Fruit fly (Drosophila melanogaster) whole organism, wandering third instar larva: ENCODE measurements around the gene Mur2B.

Experiments
- Abd-B ChIP-seq: fragments of >200 bp; optimal IDR thresholded peaks from 2 replicates; lab custom pipeline; 2017; ENCODE audit warnings: missing biosample characterization, missing genetic modification characterization
- CG32264 ChIP-seq: fragments of 200-800 bp; sonication (Bioruptor generic); optimal IDR thresholded peaks from 2 replicates; lab custom pipeline; 2016; ENCODE audit warnings: missing biosample characterization, missing genetic modification characterization
- CG9705 ChIP-seq: fragments of 200-800 bp; sonication (Bioruptor generic); optimal IDR thresholded peaks from 2 replicates; lab custom pipeline; 2018; ENCODE audit warnings: missing biosample characterization, mild to moderate bottlenecking, missing genetic modification characterization
- CrebA ChIP-seq: fragments of 200-800 bp; sonication (Bioruptor generic); optimal IDR thresholded peaks from 2 replicates; lab custom pipeline; 2016; ENCODE audit warnings: missing biosample characterization, mild to moderate bottlenecking, missing genetic modification characterization, borderline replicate concordance
- Dfd ChIP-seq: fragments of >200 bp; optimal IDR thresholded peaks from 2 replicates; lab custom pipeline; 2017; ENCODE audit warnings: missing biosample characterization, missing genetic modification characterization
- Dif ChIP-seq: fragments of 200-275, 200-300 bp; sonication (Bioruptor generic); optimal IDR thresholded peaks from 2 replicates; lab custom pipeline; 2018; ENCODE audit warnings: missing biosample characterization, missing genetic modification characterization; ENCODE audit not compliant: partially characterized antibody
- GATAd ChIP-seq: sonication (Bioruptor generic); optimal IDR thresholded peaks from 2 replicates; lab custom pipeline; 2016; ENCODE audit warnings: missing biosample characterization, missing genetic modification characterization
- HLH106 ChIP-seq: fragments of 200-800 bp; optimal IDR thresholded peaks from 3 replicates; lab custom pipeline; 2019; ENCODE audit warnings: missing biosample characterization, mild to moderate bottlenecking, missing genetic modification characterization, moderate library complexity
- Hnf4 ChIP-seq: fragments of 200-800 bp; sonication (Bioruptor generic); optimal IDR thresholded peaks from 2 replicates; lab custom pipeline; 2016; ENCODE audit warnings: missing biosample characterization, mild to moderate bottlenecking, missing genetic modification characterization
- Hr78 ChIP-seq: fragments of >200 bp; optimal IDR thresholded peaks from 2 replicates; lab custom pipeline; 2017; ENCODE audit warnings: missing biosample characterization, missing genetic modification characterization
- Hr83 ChIP-seq: fragments of 200-300 bp; sonication (Bioruptor generic); optimal IDR thresholded peaks from 2 replicates; lab custom pipeline; 2016; ENCODE audit warnings: missing biosample characterization, mild to moderate bottlenecking, missing genetic modification characterization, moderate library complexity; ENCODE audit not compliant: poor library complexity, severe bottlenecking
- Jra ChIP-seq: sonication (Bioruptor generic); optimal IDR thresholded peaks from 2 replicates; lab custom pipeline; 2016; ENCODE audit warnings: missing biosample characterization, missing genetic modification characterization
- Mio ChIP-seq: sonication (Bioruptor generic); optimal IDR thresholded peaks from 2 replicates; lab custom pipeline; 2016; ENCODE audit warnings: missing biosample characterization, missing genetic modification characterization
- Myc ChIP-seq: fragments of >200 bp; optimal IDR thresholded peaks from 2 replicates; lab custom pipeline; 2017
- N ChIP-seq: fragments of >200 bp; optimal IDR thresholded peaks from 2 replicates; lab custom pipeline; 2018; ENCODE audit warnings: missing biosample characterization, missing external identifiers, missing genetic modification characterization
- OdsH ChIP-seq: fragments of 200-800 bp; sonication (Bioruptor generic); optimal IDR thresholded peaks from 2 replicates; lab custom pipeline; 2016; ENCODE audit warnings: missing biosample characterization, mild to moderate bottlenecking, missing genetic modification characterization
- Rel ChIP-seq, 2 experiments: fragments of 200-800 bp; sonication (Bioruptor generic) in 1 of 2; optimal IDR thresholded peaks; 2 replicates in 1 of 2; 3 replicates in 1 of 2; lab custom pipeline; 2016 to 2019; ENCODE audit warnings: mild to moderate bottlenecking in 2 of 2, missing biosample characterization in 2 of 2, missing genetic modification characterization in 2 of 2, moderate library complexity in 1 of 2
- Sp1 ChIP-seq: fragments of 200-800 bp; sonication (Bioruptor generic); optimal IDR thresholded peaks from 3 replicates; lab custom pipeline; 2019; ENCODE audit warnings: missing biosample characterization, mild to moderate bottlenecking, missing genetic modification characterization, moderate library complexity
- Vsx2 ChIP-seq: fragments of 200-300, 225-300 bp; sonication (Bioruptor generic); optimal IDR thresholded peaks from 2 replicates; lab custom pipeline; 2018; ENCODE audit warnings: missing biosample characterization, missing genetic modification characterization; ENCODE audit not compliant: partially characterized antibody
- br ChIP-seq: fragments of 200-800 bp; sonication (Bioruptor generic); optimal IDR thresholded peaks from 2 replicates; lab custom pipeline; 2016; ENCODE audit warnings: missing biosample characterization, missing genetic modification characterization
- brk ChIP-seq: fragments of 200-800 bp; sonication (Bioruptor generic); optimal IDR thresholded peaks from 2 replicates; lab custom pipeline; 2016; ENCODE audit warnings: missing biosample characterization, mild to moderate bottlenecking, missing genetic modification characterization
- dl ChIP-seq, 2 experiments: fragments of 175-275, 200-275 bp in 1 of 2; fragments of 200-275 bp in 1 of 2; sonication (Bioruptor generic); optimal IDR thresholded peaks; lab custom pipeline; 2018; ENCODE audit warnings: mild to moderate bottlenecking in 2 of 2, missing biosample characterization in 2 of 2, missing genetic modification characterization in 2 of 2, moderate library complexity in 2 of 2; ENCODE audit not compliant: partially characterized antibody in 2 of 2, insufficient read depth in 1 of 2
- dmrt93B ChIP-seq: fragments of 200-800 bp; sonication (Bioruptor generic); optimal IDR thresholded peaks from 2 replicates; lab custom pipeline; 2018; ENCODE audit warnings: missing biosample characterization, mild to moderate bottlenecking, missing genetic modification characterization
- dsf ChIP-seq: sonication (Bioruptor generic); optimal IDR thresholded peaks from 2 replicates; lab custom pipeline; 2016; ENCODE audit warnings: missing biosample characterization, missing genetic modification characterization, borderline replicate concordance
- ey ChIP-seq: fragments of 200-800 bp; sonication (Bioruptor generic); optimal IDR thresholded peaks from 2 replicates; lab custom pipeline; 2016; ENCODE audit warnings: missing biosample characterization, missing genetic modification characterization
- foxo ChIP-seq, 2 experiments: fragments of 200-800 bp; sonication (Bioruptor generic); optimal IDR thresholded peaks; 2 replicates in 1 of 2; 3 replicates in 1 of 2; lab custom pipeline; 2016 to 2017; ENCODE audit warnings: missing biosample characterization in 2 of 2, missing genetic modification characterization in 2 of 2
- fru ChIP-seq: fragments of 200-800 bp; sonication (Bioruptor generic); optimal IDR thresholded peaks from 3 replicates; lab custom pipeline; 2016; ENCODE audit warnings: missing biosample characterization, mild to moderate bottlenecking, missing genetic modification characterization
- h ChIP-seq: fragments of 200-800 bp; sonication (Bioruptor generic); optimal IDR thresholded peaks from 3 replicates; lab custom pipeline; 2016; ENCODE audit warnings: missing biosample characterization, mild to moderate bottlenecking, missing genetic modification characterization
- jim ChIP-seq: fragments of 175-275, 200-325 bp; sonication (Bioruptor generic); optimal IDR thresholded peaks from 2 replicates; lab custom pipeline; 2016; ENCODE audit warnings: missing biosample characterization, mild to moderate bottlenecking, missing genetic modification characterization
- lola ChIP-seq: fragments of >200 bp; optimal IDR thresholded peaks from 2 replicates; lab custom pipeline; 2017; ENCODE audit warnings: missing biosample characterization, missing genetic modification characterization
- pan ChIP-seq: fragments of >200 bp; optimal IDR thresholded peaks from 2 replicates; lab custom pipeline; 2017
- psq ChIP-seq: fragments of 200-800 bp; sonication (Bioruptor generic); optimal IDR thresholded peaks from 3 replicates; lab custom pipeline; 2017; ENCODE audit warnings: missing biosample characterization, mild to moderate bottlenecking, missing genetic modification characterization, moderate library complexity
- rgr ChIP-seq: fragments of 200-800 bp; sonication (Bioruptor generic); optimal IDR thresholded peaks from 3 replicates; lab custom pipeline; 2016; ENCODE audit warnings: missing biosample characterization, mild to moderate bottlenecking, missing genetic modification characterization
- sage ChIP-seq: fragments of 200-800 bp; sonication (Bioruptor generic); optimal IDR thresholded peaks from 2 replicates; lab custom pipeline; 2016; ENCODE audit warnings: missing biosample characterization, mild to moderate bottlenecking, missing genetic modification characterization
- sv ChIP-seq: fragments of 200-800 bp; sonication (Bioruptor generic); optimal IDR thresholded peaks from 3 replicates; lab custom pipeline; 2016; ENCODE audit warnings: missing biosample characterization, missing genetic modification characterization
- tai ChIP-seq: sonication (Bioruptor generic); optimal IDR thresholded peaks from 2 replicates; lab custom pipeline; 2016; ENCODE audit warnings: missing biosample characterization, missing genetic modification characterization
- usp ChIP-seq: fragments of >200 bp; optimal IDR thresholded peaks from 2 replicates; lab custom pipeline; 2017; ENCODE audit warnings: missing biosample characterization, missing genetic modification characterization
- woc ChIP-seq: sonication (Bioruptor generic); optimal IDR thresholded peaks from 2 replicates; lab custom pipeline; 2016; ENCODE audit warnings: missing biosample characterization, mild to moderate bottlenecking, missing genetic modification characterization

Mur2B gene

dm6 chrX:1523277-1523676, 145.3 kb downstream of the Mur2B start:
- TF ChIP-seq Myc = peak; percentile 45

- TF ChIP-seq sage (GFP tag; lab: Kevin White, UChicago) = no peak
- TF ChIP-seq Mio (GFP tag; lab: Kevin White, UChicago) = no peak
- TF ChIP-seq Myc = no peak
- TF ChIP-seq CrebA (GFP tag; lab: Kevin White, UChicago) = no peak
- no peak for TF ChIP-seq Dif (GFP tag; lab: Kevin White, UChicago)
- no peak for TF ChIP-seq Abd-B (GFP tag; lab: Kevin White, UChicago)
- peak; percentile 27 for TF ChIP-seq Hr83 (GFP tag; lab: Kevin White, UChicago)
- no peak for TF ChIP-seq Dfd (GFP tag; lab: Kevin White, UChicago)
- TF ChIP-seq CG32264 = no peak
- no peak for TF ChIP-seq dsf (GFP tag; lab: Kevin White, UChicago)
- no peak for TF ChIP-seq usp (GFP tag; lab: Kevin White, UChicago)
- no peak for TF ChIP-seq ey (GFP tag; lab: Kevin White, UChicago)
- peak; percentile 12 for TF ChIP-seq OdsH (GFP tag; lab: Kevin White, UChicago)
- TF ChIP-seq Jra = no peak
- TF ChIP-seq brk (GFP tag; lab: Kevin White, UChicago) = no peak
- peak; percentile 32 for TF ChIP-seq woc (GFP tag; lab: Kevin White, UChicago)
- no peak for TF ChIP-seq N (GFP tag; lab: Kevin White, UChicago)
- TF ChIP-seq CG9705 (GFP tag; lab: Kevin White, UChicago) = no peak
- TF ChIP-seq fru (GFP tag; lab: Kevin White, UChicago) = no peak
- peak in 1 of 2 experiments; percentile 0 for TF ChIP-seq foxo (GFP tag; optimal IDR thresholded peaks at IDR 0.05; lab: Kevin White, UChicago)
- no peak for TF ChIP-seq psq (GFP tag; lab: Kevin White, UChicago)
- no peak for TF ChIP-seq Rel (GFP tag; optimal IDR thresholded peaks at IDR 0.05; lab: Kevin White, UChicago)
- TF ChIP-seq Rel (tag; optimal IDR thresholded peaks at IDR 0.05; lab: Kevin White, UChicago) = no peak
- TF ChIP-seq br (GFP tag; lab: Kevin White, UChicago) = peak; percentile 20
- TF ChIP-seq dl (GFP tag; optimal IDR thresholded peaks at IDR 0.05; lab: Kevin White, UChicago; ENCODE audit: insufficient read depth in 1 of 2, partially characterized antibody in 2 of 2) = no peak
- no peak for TF ChIP-seq pan (lab: Kevin White, UChicago)
- TF ChIP-seq tai (GFP tag; lab: Kevin White, UChicago) = no peak
- TF ChIP-seq sv (GFP tag; lab: Kevin White, UChicago) = no peak
- no peak for TF ChIP-seq dmrt93B
- TF ChIP-seq jim (GFP tag; lab: Kevin White, UChicago) = no peak
- TF ChIP-seq HLH106 (tag; lab: Kevin White, UChicago) = no peak
- TF ChIP-seq Hnf4 (GFP tag; lab: Kevin White, UChicago) = no peak
- TF ChIP-seq Vsx2 (GFP tag; lab: Kevin White, UChicago) = peak; percentile 90
- TF ChIP-seq Sp1 (GFP tag; lab: Kevin White, UChicago) = no peak
- no peak for TF ChIP-seq lola (GFP tag; lab: Kevin White, UChicago)
- peak; percentile 42 for TF ChIP-seq h (GFP tag; lab: Kevin White, UChicago)
- TF ChIP-seq Hr78 (GFP tag; lab: Kevin White, UChicago) = no peak
Measured at dm6 chrX:1517618-1518017, 151.0 kb downstream of the Mur2B start.

dm6 chrX:1513865-1514264, 154.7 kb downstream of the Mur2B start:
- TF ChIP-seq brk (GFP tag; lab: Kevin White, UChicago) (no peak), Rel (GFP tag; optimal IDR thresholded peaks at IDR 0.05; lab: Kevin White, UChicago) (no peak), Rel (tag; optimal IDR thresholded peaks at IDR 0.05; lab: Kevin White, UChicago) (no peak), Jra (no peak), rgr (no peak), Dfd (GFP tag; lab: Kevin White, UChicago) (no peak), CrebA (GFP tag; lab: Kevin White, UChicago) (no peak), Abd-B (GFP tag; lab: Kevin White, UChicago) (no peak), usp (GFP tag; lab: Kevin White, UChicago) (no peak), GATAd (GFP tag; lab: Kevin White, UChicago) (no peak), h (GFP tag; lab: Kevin White, UChicago) (no peak), pan (lab: Kevin White, UChicago) (no peak), N (GFP tag; lab: Kevin White, UChicago) (no peak)
